Worm (Caenorhabditis elegans) whole organism, late embryonic: Measurements from ENCODE around the gene col-169.

ENCODE experiments used
- che-1 ChIP-seq: sonication (generic microtip); optimal IDR thresholded peaks from 2 replicates; lab custom pipeline; 2016; ENCODE audit warnings: mild to moderate bottlenecking, missing genetic modification characterization, missing compliant biosample characterization
- dve-1 ChIP-seq: sonication (generic microtip); optimal IDR thresholded peaks from 2 replicates; lab custom pipeline; 2017; ENCODE audit warnings: antibody characterized with exemption, mild to moderate bottlenecking, missing genetic modification characterization, missing compliant biosample characterization
- elt-2 ChIP-seq: sonication (generic microtip); optimal IDR thresholded peaks from 2 replicates; lab custom pipeline; 2016; ENCODE audit warnings: missing genetic modification reagents, missing genetic modification characterization, missing compliant biosample characterization
- lim-6 ChIP-seq: sonication (generic microtip); optimal IDR thresholded peaks from 2 replicates; lab custom pipeline; 2016; ENCODE audit warnings: missing genetic modification characterization, missing compliant biosample characterization
- nhr-11 ChIP-seq: fragments of 150-350 bp; optimal IDR thresholded peaks from 2 replicates; lab custom pipeline; 2014; ENCODE audit warnings: missing biosample characterization, missing genetic modification characterization
- tbx-2 ChIP-seq: sonication (generic microtip); optimal IDR thresholded peaks from 2 replicates; lab custom pipeline; 2016; ENCODE audit warnings: missing genetic modification characterization, missing compliant biosample characterization
- unc-86 ChIP-seq: sonication (generic microtip); optimal IDR thresholded peaks from 2 replicates; lab custom pipeline; 2016; ENCODE audit warnings: missing genetic modification characterization, missing compliant biosample characterization

ce11 chrX:6350016-6350415 lies 21.1 kb downstream of the col-169 start, which contains the start of gene C03B1.6:
- TF ChIP-seq che-1 (tag; lab: Kevin White, UChicago) (no peak), tbx-2 (tag; lab: Kevin White, UChicago) (no peak), dve-1 (tag; lab: Kevin White, UChicago) (no peak), unc-86 (no peak), lim-6 (tag; lab: Kevin White, UChicago) (no peak), elt-2 (no peak), nhr-11 (tag; lab: Kevin White, UChicago) (no peak)
